Fruit fly (Drosophila melanogaster) whole organism, embryonic: Measurements from ENCODE around the gene GNBP3.

Experiments
- Atf3 ChIP-seq: fragments of 200-800 bp; sonication (Bioruptor generic); optimal IDR thresholded peaks from 3 replicates; lab custom pipeline; 2016; ENCODE audit warnings: missing biosample characterization, missing genetic modification characterization
- Bdp1 ChIP-seq: fragments of 200-800 bp; sonication (Bioruptor generic); optimal IDR thresholded peaks from 3 replicates; lab custom pipeline; 2016; ENCODE audit warnings: missing biosample characterization, missing genetic modification characterization
- CG10543 ChIP-seq: fragments of 200-800 bp; sonication (Bioruptor generic); optimal IDR thresholded peaks from 3 replicates; lab custom pipeline; 2017; ENCODE audit warnings: missing biosample characterization, mild to moderate bottlenecking, missing genetic modification characterization, moderate library complexity
- CG11398 ChIP-seq: fragments of 200-800 bp; sonication (Bioruptor generic); optimal IDR thresholded peaks from 2 replicates; lab custom pipeline; 2016; ENCODE audit warnings: missing biosample characterization, missing genetic modification characterization
- CG12942 ChIP-seq: fragments of 200-800 bp; sonication (Bioruptor generic); optimal IDR thresholded peaks from 3 replicates; lab custom pipeline; 2016; ENCODE audit warnings: missing biosample characterization, missing genetic modification characterization
- CG13296 ChIP-seq: fragments of 200-800 bp; sonication (Bioruptor generic); optimal IDR thresholded peaks from 3 replicates; lab custom pipeline; 2018; ENCODE audit warnings: missing biosample characterization, mild to moderate bottlenecking, missing genetic modification characterization
- CG15479 ChIP-seq: fragments of 200-800 bp; sonication (Bioruptor generic); optimal IDR thresholded peaks from 3 replicates; lab custom pipeline; 2019; ENCODE audit warnings: missing biosample characterization, mild to moderate bottlenecking, missing genetic modification characterization, moderate library complexity
- CG18262 ChIP-seq: fragments of 200-800 bp; optimal IDR thresholded peaks from 3 replicates; lab custom pipeline; 2019; ENCODE audit warnings: missing biosample characterization, mild to moderate bottlenecking, missing genetic modification characterization, moderate library complexity
- CG18619 ChIP-seq: fragments of 200-800 bp; sonication (Bioruptor generic); optimal IDR thresholded peaks from 3 replicates; lab custom pipeline; 2017; ENCODE audit warnings: missing biosample characterization, mild to moderate bottlenecking, missing genetic modification characterization
- CG2678 ChIP-seq: fragments of 200-800 bp; sonication (Bioruptor generic); optimal IDR thresholded peaks from 3 replicates; lab custom pipeline; 2019; ENCODE audit warnings: missing biosample characterization, mild to moderate bottlenecking, missing genetic modification characterization, moderate library complexity
- CG30020 ChIP-seq: fragments of 200-800 bp; optimal IDR thresholded peaks from 2 replicates; lab custom pipeline; 2019; ENCODE audit warnings: missing biosample characterization, mild to moderate bottlenecking, missing genetic modification characterization, moderate library complexity
- CG31365 ChIP-seq: fragments of 200-800 bp; sonication (Bioruptor generic); optimal IDR thresholded peaks from 2 replicates; lab custom pipeline; 2018; ENCODE audit warnings: missing biosample characterization, mild to moderate bottlenecking, missing genetic modification characterization
- CG31441 ChIP-seq: fragments of 200-800 bp; sonication (Bioruptor generic); IDR thresholded peaks from 2 replicates; pipeline ENCODE4 v1.3.6; 2022; ENCODE audit warnings: missing biosample characterization, missing genetic modification characterization
- CG3281 ChIP-seq: fragments of 200-800 bp; sonication (Bioruptor generic); optimal IDR thresholded peaks from 3 replicates; lab custom pipeline; 2017; ENCODE audit warnings: missing biosample characterization, mild to moderate bottlenecking, missing genetic modification characterization
- CG3407 ChIP-seq: fragments of 200-800 bp; sonication (Bioruptor generic); optimal IDR thresholded peaks from 2 replicates; lab custom pipeline; 2018; ENCODE audit warnings: missing biosample characterization, mild to moderate bottlenecking, missing genetic modification characterization
- CG4820 ChIP-seq: fragments of 200-800 bp; sonication (Bioruptor generic); optimal IDR thresholded peaks from 3 replicates; lab custom pipeline; 2016; ENCODE audit warnings: missing biosample characterization, missing genetic modification characterization
- CG6254 ChIP-seq: fragments of 200-800 bp; sonication (Bioruptor generic); optimal IDR thresholded peaks from 3 replicates; lab custom pipeline; 2017; ENCODE audit warnings: mild to moderate bottlenecking, missing biosample characterization, missing genetic modification reagents, missing genetic modification characterization
- CG6689 ChIP-seq: fragments of 200-800 bp; sonication (Bioruptor generic); IDR thresholded peaks from 2 replicates; pipeline ENCODE4 v1.3.6; 2022; ENCODE audit warnings: missing biosample characterization, missing genetic modification characterization
- CG7928 ChIP-seq: fragments of 200-800 bp; sonication (Bioruptor generic); optimal IDR thresholded peaks from 2 replicates; lab custom pipeline; 2017; ENCODE audit warnings: missing biosample characterization, mild to moderate bottlenecking, missing genetic modification characterization
- CG9215 ChIP-seq: fragments of 200-800 bp; sonication (Bioruptor generic); IDR thresholded peaks from 2 replicates; pipeline ENCODE4 v1.3.6; 2022; ENCODE audit warnings: missing biosample characterization, missing genetic modification characterization
- CG9876 ChIP-seq: fragments of 200-800 bp; sonication (Bioruptor generic); optimal IDR thresholded peaks from 2 replicates; lab custom pipeline; 2016; ENCODE audit warnings: missing biosample characterization, missing genetic modification characterization
- CoRest ChIP-seq: fragments of 200-800 bp; sonication (Bioruptor generic); optimal IDR thresholded peaks from 3 replicates; lab custom pipeline; 2018; ENCODE audit warnings: missing biosample characterization, mild to moderate bottlenecking, missing genetic modification characterization, moderate library complexity
- CrebB ChIP-seq: fragments of 200-800 bp; sonication (Bioruptor generic); optimal IDR thresholded peaks from 3 replicates; lab custom pipeline; 2018; ENCODE audit warnings: missing biosample characterization, mild to moderate bottlenecking, missing genetic modification characterization
- Dek ChIP-seq: fragments of 200-800 bp; sonication (Bioruptor generic); optimal IDR thresholded peaks from 3 replicates; lab custom pipeline; 2019; ENCODE audit warnings: missing biosample characterization, mild to moderate bottlenecking, missing genetic modification characterization, moderate library complexity
- Doc3 ChIP-seq: fragments of 200-800 bp; sonication (Bioruptor generic); IDR thresholded peaks from 3 replicates; pipeline ENCODE4 v1.3.6; 2022; ENCODE audit warnings: missing biosample characterization, missing genetic modification characterization; ENCODE audit not compliant: partially characterized antibody
- Dref ChIP-seq: fragments of 200-800 bp; sonication (Bioruptor generic); IDR thresholded peaks from 2 replicates; pipeline ENCODE4 v1.3.6; 2022; ENCODE audit warnings: missing biosample characterization, missing genetic modification characterization
- E2f1 ChIP-seq: fragments of 200-800 bp; sonication (Bioruptor generic); IDR thresholded peaks from 2 replicates; pipeline ENCODE4 v1.3.6; 2022; ENCODE audit warnings: missing biosample characterization, missing genetic modification characterization
- Jarid2 ChIP-seq: fragments of 200-800 bp; sonication (Bioruptor generic); optimal IDR thresholded peaks from 3 replicates; lab custom pipeline; 2017; ENCODE audit warnings: mild to moderate bottlenecking, missing biosample characterization, missing genetic modification reagents, missing genetic modification characterization
- MESR4 ChIP-seq: fragments of 200-800 bp; sonication (Bioruptor generic); optimal IDR thresholded peaks from 2 replicates; lab custom pipeline; 2018; ENCODE audit warnings: missing biosample characterization, mild to moderate bottlenecking, missing genetic modification characterization, moderate library complexity
- Poxn ChIP-seq: fragments of 200-800 bp; sonication (Bioruptor generic); IDR thresholded peaks from 2 replicates; pipeline ENCODE4 v1.3.6; 2022; ENCODE audit warnings: missing biosample characterization, missing genetic modification characterization
- Side ChIP-seq: fragments of 200-800 bp; sonication (Bioruptor generic); optimal IDR thresholded peaks from 2 replicates; lab custom pipeline; 2016; ENCODE audit warnings: missing biosample characterization, missing genetic modification characterization
- Six4 ChIP-seq: fragments of 200-800 bp; sonication (Bioruptor generic); optimal IDR thresholded peaks from 2 replicates; lab custom pipeline; 2016; ENCODE audit warnings: missing biosample characterization, missing genetic modification characterization
- Spps ChIP-seq: fragments of 200-800 bp; sonication (Bioruptor generic); optimal IDR thresholded peaks from 2 replicates; lab custom pipeline; 2018; ENCODE audit warnings: missing biosample characterization, mild to moderate bottlenecking, missing genetic modification characterization
- Sry-δ ChIP-seq: fragments of 200-800 bp; sonication (Bioruptor generic); optimal IDR thresholded peaks from 2 replicates; lab custom pipeline; 2016; ENCODE audit warnings: missing biosample characterization, missing genetic modification characterization
- Usf ChIP-seq: fragments of 200-800 bp; sonication (Bioruptor generic); optimal IDR thresholded peaks from 2 replicates; lab custom pipeline; 2017; ENCODE audit warnings: missing genotype, missing biosample characterization, missing genetic modification characterization
- ab ChIP-seq: fragments of 200-800 bp; sonication (Bioruptor generic); optimal IDR thresholded peaks from 2 replicates; lab custom pipeline; 2016; ENCODE audit warnings: missing biosample characterization, missing genetic modification characterization
- bowl ChIP-seq: fragments of 200-800 bp; sonication (Bioruptor generic); IDR thresholded peaks from 2 replicates; pipeline ENCODE4 v1.3.6; 2022; ENCODE audit warnings: missing biosample characterization, missing genetic modification characterization
- ci ChIP-seq: fragments of 200-800 bp; sonication (Bioruptor generic); IDR thresholded peaks from 3 replicates; pipeline ENCODE4 v1.3.6; 2022; ENCODE audit warnings: missing biosample characterization, missing genetic modification characterization
- crp ChIP-seq, 2 experiments: fragments of 200-800 bp; sonication (Bioruptor generic); optimal IDR thresholded peaks; 2 replicates in 1 of 2; 3 replicates in 1 of 2; lab custom pipeline; 2017; ENCODE audit warnings: missing biosample characterization in 2 of 2, missing genetic modification characterization in 2 of 2, mild to moderate bottlenecking in 1 of 2, moderate library complexity in 1 of 2
- dan ChIP-seq: fragments of 200-800 bp; sonication (Bioruptor generic); IDR thresholded peaks from 2 replicates; pipeline ENCODE4 v1.3.6; 2022; ENCODE audit warnings: missing biosample characterization, missing genetic modification characterization
- h ChIP-seq: fragments of >200 bp; optimal IDR thresholded peaks from 2 replicates; lab custom pipeline; 2017
- mirr ChIP-seq: fragments of 200-800 bp; sonication (Bioruptor generic); optimal IDR thresholded peaks from 3 replicates; lab custom pipeline; 2018; ENCODE audit warnings: missing biosample characterization, mild to moderate bottlenecking, missing genetic modification characterization
- pan ChIP-seq, 4 experiments: fragments of >200 bp in 3 of 4; fragments of 200-800 bp in 1 of 4; sonication (Bioruptor generic) in 1 of 4; optimal IDR thresholded peaks in 3 of 4; IDR thresholded peaks in 1 of 4; 2 replicates each; pipeline versions ENCODE4 v1.3.6 to Lab custom; 2017 to 2022; ENCODE audit warnings: missing biosample characterization in 2 of 4, missing genetic modification characterization in 2 of 4, mixed read lengths in 1 of 4
- sim ChIP-seq: fragments of 200-800 bp; sonication (Bioruptor generic); IDR thresholded peaks from 2 replicates; pipeline ENCODE4 v1.3.6; 2022; ENCODE audit warnings: missing biosample characterization, missing genetic modification characterization
- sima ChIP-seq: fragments of 200-800 bp; sonication (Bioruptor generic); optimal IDR thresholded peaks from 2 replicates; lab custom pipeline; 2016; ENCODE audit warnings: missing biosample characterization, missing genetic modification characterization
- toy ChIP-seq: fragments of 200-800 bp; sonication (Bioruptor generic); IDR thresholded peaks from 2 replicates; pipeline ENCODE4 v1.3.6; 2022; ENCODE audit warnings: missing biosample characterization, missing genetic modification characterization
- trem ChIP-seq: fragments of 200-800 bp; optimal IDR thresholded peaks from 3 replicates; lab custom pipeline; 2019; ENCODE audit warnings: missing biosample characterization, mild to moderate bottlenecking, missing genetic modification characterization, moderate library complexity
- tx ChIP-seq: fragments of 200-800 bp; sonication (Bioruptor generic); optimal IDR thresholded peaks from 2 replicates; lab custom pipeline; 2016; ENCODE audit warnings: missing biosample characterization, missing genetic modification characterization
- usp ChIP-seq: fragments of >200 bp; optimal IDR thresholded peaks from 2 replicates; lab custom pipeline; 2017; ENCODE audit warnings: missing biosample characterization, missing genetic modification characterization
- vvl ChIP-seq: fragments of 200-800 bp; sonication (Bioruptor generic); IDR thresholded peaks from 2 replicates; pipeline ENCODE4 v1.3.6; 2022; ENCODE audit warnings: missing biosample characterization, missing genetic modification characterization
- zf30C ChIP-seq: fragments of 200-800 bp; sonication (Bioruptor generic); optimal IDR thresholded peaks from 3 replicates; lab custom pipeline; 2018; ENCODE audit warnings: missing biosample characterization, mild to moderate bottlenecking, missing genetic modification characterization

GNBP3 gene

DNA sequence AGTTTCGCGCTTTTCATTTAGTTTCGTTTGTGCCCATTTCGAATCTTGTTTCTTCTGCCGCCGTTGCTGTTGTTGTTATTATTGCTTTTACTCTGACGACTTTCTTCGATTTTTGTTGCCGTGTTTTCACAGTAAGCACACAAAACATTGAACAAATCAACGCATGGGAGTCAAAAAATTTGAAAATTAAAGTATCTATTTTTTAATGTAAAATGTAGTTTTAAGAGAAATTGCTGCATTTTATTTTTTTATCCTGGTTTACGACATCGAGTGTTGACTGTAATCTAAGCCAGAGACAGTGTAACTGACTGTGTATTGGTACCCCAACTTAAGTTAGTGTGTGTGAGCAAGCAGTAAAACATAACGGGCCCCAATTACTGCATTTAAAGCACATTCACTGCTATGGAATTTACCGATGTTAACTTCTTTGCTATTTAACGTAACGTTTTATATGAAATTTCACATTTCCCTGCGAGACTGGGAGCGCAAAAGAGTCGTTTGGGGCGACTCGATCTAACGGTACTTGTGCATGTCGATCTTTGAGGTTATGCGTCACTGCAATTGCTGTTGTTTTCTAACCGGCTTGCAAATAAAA lies 41.4 kb downstream of the GNBP3 start (continued):
- TF ChIP-seq sima (GFP tag; lab: Kevin White, UChicago) = no peak
- no peak for TF ChIP-seq usp (GFP tag; lab: Kevin White, UChicago)
- TF ChIP-seq Six4 (GFP tag; lab: Kevin White, UChicago) = peak; percentile 49
- no peak for TF ChIP-seq CoRest (tag; lab: Kevin White, UChicago)
- TF ChIP-seq E2f1 (GFP tag; lab: Robert Waterston, UW) = peak; percentile 66
- TF ChIP-seq CrebB = peak; percentile 12
- no peak for TF ChIP-seq crp (GFP tag; optimal IDR thresholded peaks at IDR 0.05; lab: Kevin White, UChicago)
- no peak; the same call in 1 of the 2 replicates for TF ChIP-seq CG31441 (GFP tag; lab: Robert Waterston, UW)
- peak; percentile 32 for TF ChIP-seq Dek (tag; lab: Kevin White, UChicago)
- TF ChIP-seq ab = no peak
- no peak for TF ChIP-seq tx
- TF ChIP-seq mirr (GFP tag; lab: Kevin White, UChicago) = no peak
- no peak for TF ChIP-seq Bdp1
- no peak for TF ChIP-seq CG9876 (GFP tag; lab: Kevin White, UChicago)
- TF ChIP-seq Usf (GFP tag; lab: Kevin White, UChicago) = peak; percentile 3
- peak; percentile 31 for TF ChIP-seq Spps
- TF ChIP-seq CG13296 (GFP tag; lab: Kevin White, UChicago) = no peak
- no peak for TF ChIP-seq CG11398 (GFP tag; lab: Kevin White, UChicago)
- no peak for TF ChIP-seq CG15479
- TF ChIP-seq CG7928 (GFP tag; lab: Kevin White, UChicago) = no peak
- no peak for TF ChIP-seq toy (GFP tag; lab: Robert Waterston, UW)
- no peak for TF ChIP-seq dan (GFP tag; lab: Robert Waterston, UW)
- no peak for TF ChIP-seq CG30020 (tag; lab: Kevin White, UChicago)
- TF ChIP-seq Dref = no peak
- peak; percentile 23 for TF ChIP-seq CG18619 (GFP tag; lab: Kevin White, UChicago)
- TF ChIP-seq pan (optimal IDR thresholded peaks at IDR 0.05; lab: Kevin White, UChicago) = no peak
- peak in 1 of 2 experiments; percentile 78 for TF ChIP-seq pan (GFP tag; optimal IDR thresholded peaks at IDR 0.05 in 1 of 2, IDR thresholded peaks at IDR 0.05 in 1 of 2)
- TF ChIP-seq CG10543 (GFP tag; lab: Kevin White, UChicago) = no peak
- no peak for TF ChIP-seq Sry-δ (GFP tag; lab: Kevin White, UChicago)
- TF ChIP-seq CG3407 = peak; percentile 40
- no peak for TF ChIP-seq h (lab: Kevin White, UChicago)
- TF ChIP-seq Poxn = no peak
- no peak for TF ChIP-seq CG18262 (tag; lab: Kevin White, UChicago)
- no peak for TF ChIP-seq Jarid2 (GFP tag; lab: Kevin White, UChicago)
- peak; percentile 41 for TF ChIP-seq CG12942 (GFP tag; lab: Kevin White, UChicago)
- TF ChIP-seq Doc3 (GFP tag; lab: Robert Waterston, UW) = no peak
- TF ChIP-seq CG3281 (GFP tag; lab: Kevin White, UChicago) = no peak
- no peak for TF ChIP-seq CG2678 (tag; lab: Kevin White, UChicago)
- TF ChIP-seq Side (GFP tag; lab: Kevin White, UChicago) = peak; percentile 29
- TF ChIP-seq zf30C (GFP tag; lab: Kevin White, UChicago) = no peak
- TF ChIP-seq vvl = peak; percentile 84
- TF ChIP-seq ci (GFP tag; lab: Robert Waterston, UW) = peak; percentile 94
- TF ChIP-seq CG6689 = peak; percentile 70
- TF ChIP-seq CG9215 = no peak
- peak; percentile 45; the same call in 1 of the 2 replicates for TF ChIP-seq bowl (GFP tag; lab: Robert Waterston, UW)
- peak; percentile 17 for TF ChIP-seq MESR4 (GFP tag; lab: Kevin White, UChicago)
- peak; percentile 61 for TF ChIP-seq CG6254 (GFP tag; lab: Kevin White, UChicago)
- peak; percentile 30 for TF ChIP-seq CG4820 (GFP tag; lab: Kevin White, UChicago)
- no peak for TF ChIP-seq Atf3 (GFP tag; lab: Kevin White, UChicago)
- peak; percentile 44 for TF ChIP-seq trem
- no peak for TF ChIP-seq CG31365 (tag; lab: Kevin White, UChicago)
- 0 out of 2 replicates have a peak, but pooled peaks have one; percentile 30 for TF ChIP-seq sim (GFP tag; lab: Robert Waterston, UW)
